Fruit fly (Drosophila melanogaster) whole organism, embryonic: ENCODE results near the gene Srg3.

Experiments used
- Bgb ChIP-seq: fragments of 200-800 bp; sonication (Bioruptor generic); IDR thresholded peaks from 2 replicates; pipeline ENCODE4 v1.3.6; 2022; ENCODE audit warnings: missing biosample characterization, missing genetic modification characterization; ENCODE audit not compliant: partially characterized antibody
- CG12104 ChIP-seq: fragments of 200-800 bp; sonication (Bioruptor generic); optimal IDR thresholded peaks from 3 replicates; lab custom pipeline; 2016; ENCODE audit warnings: missing biosample characterization, missing genetic modification characterization
- CG13296 ChIP-seq: fragments of 200-800 bp; sonication (Bioruptor generic); optimal IDR thresholded peaks from 3 replicates; lab custom pipeline; 2018; ENCODE audit warnings: missing biosample characterization, mild to moderate bottlenecking, missing genetic modification characterization
- CG14860 ChIP-seq: fragments of 200-800 bp; sonication (Bioruptor generic); IDR thresholded peaks from 3 replicates; pipeline ENCODE4 v1.3.6; 2022; ENCODE audit warnings: missing biosample characterization, missing genetic modification characterization; ENCODE audit not compliant: partially characterized antibody
- CG15011 ChIP-seq: fragments of 200-800 bp; sonication (Bioruptor generic); optimal IDR thresholded peaks from 3 replicates; lab custom pipeline; 2018; ENCODE audit warnings: missing biosample characterization, mild to moderate bottlenecking, missing genetic modification characterization
- CG15479 ChIP-seq: fragments of 200-800 bp; sonication (Bioruptor generic); optimal IDR thresholded peaks from 3 replicates; lab custom pipeline; 2019; ENCODE audit warnings: missing biosample characterization, mild to moderate bottlenecking, missing genetic modification characterization, moderate library complexity
- CG15601 ChIP-seq: fragments of 200-800 bp; sonication (Bioruptor generic); optimal IDR thresholded peaks from 3 replicates; lab custom pipeline; 2019; ENCODE audit warnings: missing biosample characterization, mild to moderate bottlenecking, missing genetic modification characterization, moderate library complexity
- CG1603 ChIP-seq: fragments of 200-800 bp; sonication (Bioruptor generic); optimal IDR thresholded peaks from 2 replicates; lab custom pipeline; 2019; ENCODE audit warnings: missing biosample characterization, mild to moderate bottlenecking, missing genetic modification characterization, moderate library complexity
- CG17361 ChIP-seq: fragments of 200-800 bp; sonication (Bioruptor generic); IDR thresholded peaks from 3 replicates; pipeline ENCODE4 v1.3.6; 2022; ENCODE audit warnings: missing biosample characterization, missing genetic modification characterization
- CG31224 ChIP-seq: fragments of 200-800 bp; sonication (Bioruptor generic); IDR thresholded peaks from 2 replicates; pipeline ENCODE4 v1.3.6; 2022; ENCODE audit warnings: missing biosample characterization, missing genetic modification characterization
- CG33557 ChIP-seq: fragments of 200-800 bp; sonication (Bioruptor generic); optimal IDR thresholded peaks from 2 replicates; lab custom pipeline; 2019; ENCODE audit warnings: missing biosample characterization, mild to moderate bottlenecking, missing genetic modification characterization, moderate library complexity
- CG3847 ChIP-seq: fragments of 200-800 bp; sonication (Bioruptor generic); IDR thresholded peaks from 2 replicates; pipeline ENCODE4 v1.3.6; 2022; ENCODE audit warnings: missing biosample characterization, missing genetic modification characterization
- CG4617 ChIP-seq: fragments of 200-800 bp; sonication (Bioruptor generic); optimal IDR thresholded peaks from 3 replicates; lab custom pipeline; 2016; ENCODE audit warnings: missing biosample characterization, missing genetic modification characterization, borderline replicate concordance
- CG4820 ChIP-seq: fragments of 200-800 bp; sonication (Bioruptor generic); optimal IDR thresholded peaks from 3 replicates; lab custom pipeline; 2016; ENCODE audit warnings: missing biosample characterization, missing genetic modification characterization
- CG6654 ChIP-seq: fragments of 200-800 bp; sonication (Bioruptor generic); optimal IDR thresholded peaks from 2 replicates; lab custom pipeline; 2017; ENCODE audit warnings: missing biosample characterization, mild to moderate bottlenecking, missing genetic modification characterization
- CG7357 ChIP-seq: fragments of 200-800 bp; sonication (Bioruptor generic); IDR thresholded peaks from 3 replicates; pipeline ENCODE4 v1.3.6; 2022; ENCODE audit warnings: missing biosample characterization, missing genetic modification characterization
- CG7372 ChIP-seq: fragments of 200-800 bp; sonication (Bioruptor generic); IDR thresholded peaks from 2 replicates; pipeline ENCODE4 v1.3.6; 2022; ENCODE audit warnings: missing biosample characterization, missing genetic modification characterization
- CG8924 ChIP-seq: fragments of 200-800 bp; optimal IDR thresholded peaks from 3 replicates; lab custom pipeline; 2019; ENCODE audit warnings: missing biosample characterization, mild to moderate bottlenecking, missing genetic modification characterization, moderate library complexity
- D ChIP-seq, 2 experiments: fragments of 200-800 bp in 1 of 2; fragments of >200 bp in 1 of 2; sonication (Bioruptor generic) in 1 of 2; optimal IDR thresholded peaks; 2 replicates in 1 of 2; 3 replicates in 1 of 2; lab custom pipeline; 2017; ENCODE audit warnings: mild to moderate bottlenecking in 1 of 2, missing biosample characterization in 1 of 2, missing genetic modification characterization in 1 of 2, missing genetic modification reagents in 1 of 2
- Dbx ChIP-seq: fragments of 200-800 bp; sonication (Bioruptor generic); IDR thresholded peaks from 3 replicates; pipeline ENCODE4 v1.3.6; 2022; ENCODE audit warnings: missing biosample characterization, missing genetic modification characterization
- Dll ChIP-seq: fragments of 200-800 bp; sonication (Bioruptor generic); IDR thresholded peaks from 4 replicates; pipeline ENCODE4 v1.3.6; 2022; ENCODE audit warnings: missing biosample characterization, missing genetic modification characterization; ENCODE audit not compliant: partially characterized antibody
- E2f2 ChIP-seq: fragments of 200-800 bp; sonication (Bioruptor generic); IDR thresholded peaks from 2 replicates; pipeline ENCODE4 v1.3.6; 2022; ENCODE audit warnings: missing biosample characterization, missing genetic modification characterization
- Fer3 ChIP-seq: fragments of 200-800 bp; sonication (Bioruptor generic); optimal IDR thresholded peaks from 2 replicates; lab custom pipeline; 2018; ENCODE audit warnings: missing biosample characterization, mild to moderate bottlenecking, missing genetic modification characterization, moderate library complexity
- HLHmδ ChIP-seq: fragments of 200-800 bp; sonication (Bioruptor generic); optimal IDR thresholded peaks from 2 replicates; lab custom pipeline; 2018; ENCODE audit warnings: missing biosample characterization, mild to moderate bottlenecking, missing genetic modification characterization, moderate library complexity
- Myb ChIP-seq: fragments of 200-800 bp; sonication (Bioruptor generic); optimal IDR thresholded peaks from 2 replicates; lab custom pipeline; 2016; ENCODE audit warnings: missing biosample characterization, missing genetic modification characterization
- NC2α ChIP-seq: fragments of 200-800 bp; sonication (Bioruptor generic); optimal IDR thresholded peaks from 2 replicates; lab custom pipeline; 2016; ENCODE audit warnings: missing biosample characterization, missing genetic modification characterization
- NFAT ChIP-seq: fragments of 200-800 bp; sonication (Bioruptor generic); IDR thresholded peaks from 2 replicates; pipeline ENCODE4 v1.3.6; 2022; ENCODE audit warnings: missing biosample characterization, missing genetic modification characterization
- NK7.1 ChIP-seq: fragments of 200-800 bp; sonication (Bioruptor generic); optimal IDR thresholded peaks from 3 replicates; lab custom pipeline; 2016; ENCODE audit warnings: missing biosample characterization, missing genetic modification characterization
- Sry-β ChIP-seq: fragments of 200-800 bp; sonication (Bioruptor generic); optimal IDR thresholded peaks from 2 replicates; lab custom pipeline; 2018; ENCODE audit warnings: missing biosample characterization, mild to moderate bottlenecking, missing genetic modification characterization, moderate library complexity
- TFAM ChIP-seq: fragments of 200-800 bp; sonication (Bioruptor generic); optimal IDR thresholded peaks from 2 replicates; lab custom pipeline; 2017; ENCODE audit warnings: missing biosample characterization, missing genetic modification characterization, inconsistent platforms
- ase ChIP-seq: fragments of 200-800 bp; sonication (Bioruptor generic); IDR thresholded peaks from 3 replicates; pipeline ENCODE4 v1.3.6; 2022; ENCODE audit warnings: missing biosample characterization, missing genetic modification characterization
- bowl ChIP-seq: fragments of 200-800 bp; sonication (Bioruptor generic); IDR thresholded peaks from 2 replicates; pipeline ENCODE4 v1.3.6; 2022; ENCODE audit warnings: missing biosample characterization, missing genetic modification characterization
- br ChIP-seq: fragments of >200 bp; optimal IDR thresholded peaks from 2 replicates; lab custom pipeline; 2017
- caup ChIP-seq: fragments of 200-800 bp; sonication (Bioruptor generic); optimal IDR thresholded peaks from 3 replicates; lab custom pipeline; 2017; ENCODE audit warnings: missing biosample characterization, mild to moderate bottlenecking, missing genetic modification characterization, moderate library complexity; ENCODE audit not compliant: severe bottlenecking
- chinmo ChIP-seq: fragments of 200-800 bp; sonication (Bioruptor generic); IDR thresholded peaks from 4 replicates; pipeline ENCODE4 v1.3.6; 2022; ENCODE audit warnings: missing biosample characterization, missing genetic modification characterization; ENCODE audit not compliant: partially characterized antibody
- dati ChIP-seq: fragments of 200-800 bp; sonication (Bioruptor generic); IDR thresholded peaks from 2 replicates; pipeline ENCODE4 v1.3.6; 2022; ENCODE audit warnings: missing biosample characterization, missing genetic modification characterization
- grn ChIP-seq: fragments of 200-800 bp; sonication (Bioruptor generic); optimal IDR thresholded peaks from 3 replicates; lab custom pipeline; 2017; ENCODE audit warnings: missing biosample characterization, missing genetic modification characterization
- hth ChIP-seq: fragments of >200 bp; optimal IDR thresholded peaks from 2 replicates; lab custom pipeline; 2017; ENCODE audit warnings: inconsistent platforms
- lab ChIP-seq: fragments of 200-800 bp; sonication (Bioruptor generic); optimal IDR thresholded peaks from 3 replicates; lab custom pipeline; 2017; ENCODE audit warnings: missing biosample characterization, missing genetic modification characterization, mild to moderate bottlenecking, moderate library complexity, missing genetic modification reagents
- otp ChIP-seq: fragments of 200-800 bp; sonication (Bioruptor generic); IDR thresholded peaks from 3 replicates; pipeline ENCODE4, ENCODE4 v1.3.6; 2022; ENCODE audit warnings: missing biosample characterization, missing genetic modification characterization
- pb ChIP-seq: fragments of 200-800 bp; sonication (Bioruptor generic); optimal IDR thresholded peaks from 3 replicates; lab custom pipeline; 2016; ENCODE audit warnings: missing biosample characterization, missing genetic modification characterization
- phol ChIP-seq: fragments of 200-800 bp; sonication (Bioruptor generic); optimal IDR thresholded peaks from 3 replicates; lab custom pipeline; 2018; ENCODE audit warnings: missing biosample characterization, mild to moderate bottlenecking, missing genetic modification characterization, moderate library complexity
- pros ChIP-seq: fragments of 200-800 bp; sonication (Bioruptor generic); optimal IDR thresholded peaks from 3 replicates; lab custom pipeline; 2019; ENCODE audit warnings: missing biosample characterization, mild to moderate bottlenecking, missing genetic modification characterization, moderate library complexity
- ranshi ChIP-seq: fragments of 200-800 bp; sonication (Bioruptor generic); IDR thresholded peaks from 2 replicates; pipeline ENCODE4 v1.3.6; 2022; ENCODE audit warnings: missing biosample characterization, missing genetic modification characterization
- ro ChIP-seq: fragments of 200-800 bp; sonication (Bioruptor generic); IDR thresholded peaks from 2 replicates; pipeline ENCODE4 v1.3.6; 2022; ENCODE audit warnings: missing biosample characterization, missing genetic modification characterization
- sqz ChIP-seq: fragments of 200-800 bp; sonication (Bioruptor generic); optimal IDR thresholded peaks from 3 replicates; lab custom pipeline; 2018; ENCODE audit warnings: missing biosample characterization, mild to moderate bottlenecking, missing genetic modification characterization
- ssp ChIP-seq: fragments of 200-800 bp; sonication (Bioruptor generic); IDR thresholded peaks from 2 replicates; pipeline ENCODE4 v1.3.6; 2022; ENCODE audit warnings: missing biosample characterization, missing genetic modification characterization
- tin ChIP-seq: fragments of 200-800 bp; sonication (Bioruptor generic); optimal IDR thresholded peaks from 3 replicates; lab custom pipeline; 2016; ENCODE audit warnings: missing biosample characterization, missing genetic modification characterization
- wdn ChIP-seq: fragments of 200-800 bp; sonication (Bioruptor generic); IDR thresholded peaks from 2 replicates; pipeline ENCODE4 v1.3.6; 2022; ENCODE audit warnings: missing biosample characterization, missing genetic modification characterization

Srg3 gene

dm6 chr3L:9426656-9427294 lies 16.3 kb upstream of the Srg3 start, which contains the start of the genes Atat and Shc (continued):
- TF ChIP-seq Dll = peak; percentile 93
- TF ChIP-seq CG3847 (GFP tag; lab: Robert Waterston, UW) = peak; percentile 100
- peak; percentile 100 for TF ChIP-seq tin (GFP tag; lab: Kevin White, UChicago)
- peak; percentile 99 for TF ChIP-seq ase (GFP tag; lab: Robert Waterston, UW)
- peak; percentile 96 for TF ChIP-seq bowl
- TF ChIP-seq Sry-β = peak; percentile 61
- TF ChIP-seq CG14860 = peak; percentile 91
- TF ChIP-seq Dbx = peak; percentile 100
- peak; percentile 89 for TF ChIP-seq Bgb (GFP tag; lab: Robert Waterston, UW)
- peak; percentile 53; the same call in 2 of the 4 replicates for TF ChIP-seq chinmo (GFP tag; lab: Robert Waterston, UW)
- TF ChIP-seq CG31224 (GFP tag; lab: Robert Waterston, UW) = peak; percentile 98
- peak; percentile 99 for TF ChIP-seq Fer3 (tag; lab: Kevin White, UChicago)
- peak; percentile 98 for TF ChIP-seq CG17361
- peak; percentile 12 for TF ChIP-seq CG15479 (GFP tag; lab: Kevin White, UChicago)
- peak; percentile 98 for TF ChIP-seq CG12104 (GFP tag; lab: Kevin White, UChicago)
- peak; percentile 100 for TF ChIP-seq CG4617 (GFP tag; lab: Kevin White, UChicago)
- TF ChIP-seq lab (GFP tag; lab: Kevin White, UChicago) = peak; percentile 99
- TF ChIP-seq ssp = peak; percentile 97
- peak; percentile 89 for TF ChIP-seq TFAM (GFP tag; lab: Kevin White, UChicago)
- peak; percentile 98 for TF ChIP-seq CG1603 (tag; lab: Kevin White, UChicago)
- TF ChIP-seq sqz = peak; percentile 74
- peak; percentile 100 for TF ChIP-seq CG7372 (GFP tag; lab: Robert Waterston, UW)
- no peak for TF ChIP-seq hth (lab: Kevin White, UChicago)
- TF ChIP-seq ro (GFP tag; lab: Robert Waterston, UW) = peak; percentile 98
- TF ChIP-seq CG7357 (GFP tag; lab: Robert Waterston, UW) = peak; percentile 98
- TF ChIP-seq pb (GFP tag; lab: Kevin White, UChicago) = peak; percentile 99
- peak; percentile 96 for TF ChIP-seq dati (GFP tag; lab: Robert Waterston, UW)
- peak; percentile 99 for TF ChIP-seq CG4820 (GFP tag; lab: Kevin White, UChicago)
- TF ChIP-seq NK7.1 (GFP tag; lab: Kevin White, UChicago) = peak; percentile 98
- TF ChIP-seq wdn (GFP tag; lab: Robert Waterston, UW) = peak; percentile 99
- peak; percentile 99 for TF ChIP-seq caup (GFP tag; lab: Kevin White, UChicago)
- peak; percentile 96 for TF ChIP-seq CG15011 (GFP tag; lab: Kevin White, UChicago)
- TF ChIP-seq CG33557 (GFP tag; lab: Kevin White, UChicago) = peak; percentile 93
- peak; percentile 96 for TF ChIP-seq Myb (GFP tag; lab: Kevin White, UChicago)
- TF ChIP-seq pros (GFP tag; lab: Kevin White, UChicago) = peak; percentile 21
- TF ChIP-seq NC2α = peak; percentile 98
- TF ChIP-seq CG6654 (GFP tag; lab: Kevin White, UChicago) = peak; percentile 94
- TF ChIP-seq CG15601 (tag; lab: Kevin White, UChicago) = peak; percentile 97
- peak; percentile 97 for TF ChIP-seq CG13296 (GFP tag; lab: Kevin White, UChicago)
- TF ChIP-seq NFAT (GFP tag; lab: Robert Waterston, UW) = peak; percentile 100
- TF ChIP-seq D (optimal IDR thresholded peaks at IDR 0.05; lab: Kevin White, UChicago) = no peak
- peak; percentile 97 for TF ChIP-seq D (GFP tag; optimal IDR thresholded peaks at IDR 0.05; lab: Kevin White, UChicago)
- peak; percentile 86 for TF ChIP-seq E2f2
- TF ChIP-seq otp = peak; percentile 99
- TF ChIP-seq HLHmδ (GFP tag; lab: Kevin White, UChicago) = no peak
- peak; percentile 87 for TF ChIP-seq grn
- TF ChIP-seq br (lab: Kevin White, UChicago) = no peak
- peak; percentile 100 for TF ChIP-seq ranshi (GFP tag; lab: Robert Waterston, UW)
- TF ChIP-seq phol (tag; lab: Kevin White, UChicago) = peak; percentile 99
- peak; percentile 98 for TF ChIP-seq CG8924 (tag; lab: Kevin White, UChicago)
